Worm (Caenorhabditis elegans) whole organism, L3 larva: ENCODE results near the gene srab-22.

ENCODE experiments used
- daf-12 ChIP-seq: fragments of 150-350 bp; optimal IDR thresholded peaks from 2 replicates; lab custom pipeline; 2014; ENCODE audit warnings: missing biosample characterization, missing genetic modification reagents, missing genetic modification characterization
- elt-1 ChIP-seq: fragments of 150-350 bp; optimal IDR thresholded peaks from 2 replicates; lab custom pipeline; 2014; ENCODE audit warnings: missing biosample characterization, missing genetic modification characterization
- fkh-10 ChIP-seq: sonication (generic microtip); optimal IDR thresholded peaks from 2 replicates; lab custom pipeline; 2017; ENCODE audit warnings: missing biosample characterization, missing genetic modification reagents, missing genetic modification characterization
- jun-1 ChIP-seq: fragments of 150-350 bp; optimal IDR thresholded peaks from 2 replicates; lab custom pipeline; 2014; ENCODE audit warnings: missing biosample characterization, missing genetic modification reagents, missing genetic modification characterization
- nhr-67 ChIP-seq: fragments of 150-350 bp; optimal IDR thresholded peaks from 2 replicates; lab custom pipeline; 2014; ENCODE audit warnings: missing biosample characterization, missing genetic modification characterization
- nhr-76 ChIP-seq: fragments of 150-350 bp; sonication (generic microtip); optimal IDR thresholded peaks from 5 replicates; lab custom pipeline; 2014; ENCODE audit warnings: missing biosample characterization, missing genetic modification characterization
- tbx-2 ChIP-seq: sonication (generic microtip); optimal IDR thresholded peaks from 2 replicates; lab custom pipeline; 2016; ENCODE audit warnings: mild to moderate bottlenecking, missing genetic modification characterization, missing compliant biosample characterization
- ztf-4 ChIP-seq: fragments of 150-350 bp; optimal IDR thresholded peaks from 2 replicates; lab custom pipeline; 2014; ENCODE audit warnings: missing biosample characterization, missing genetic modification characterization

ce11 chrV:3388299-3388698, 37.9 kb upstream of the srab-22 start:
- no peak for TF ChIP-seq nhr-76 (tag; lab: Kevin White, UChicago)
- TF ChIP-seq daf-12, result no peak
- TF ChIP-seq fkh-10 (GFP tag; lab: Kevin White, UChicago), result no peak
- TF ChIP-seq elt-1, result no peak
- TF ChIP-seq ztf-4 (tag; lab: Kevin White, UChicago), result no peak
- peak; percentile 17 for TF ChIP-seq jun-1 (tag; lab: Kevin White, UChicago)
- no peak for TF ChIP-seq nhr-67
- TF ChIP-seq tbx-2 (tag; lab: Kevin White, UChicago), result no peak
